Comparison of ENCODE assay signal across 1 fruit fly cellular context in genomic region chr3L:3338882-3339590, dm6.
TF ChIP-seq lines count a peak whose summit lies in the region.

No protein-coding gene starts in this region.

TF ChIP-seq in whole organism, embryonic, 481 proteins besides CTCF, POLR2A, EP300 and RAD21 (continued from another document):
- TF ChIP-seq wdn (GFP tag; IDR thresholded peaks at IDR 0.05; lab: Robert Waterston, UW) (no peak), tx (GFP tag; optimal IDR thresholded peaks at IDR 0.05; lab: Kevin White, UChicago) (no peak), Opbp (GFP tag; IDR thresholded peaks at IDR 0.05; lab: Robert Waterston, UW; ENCODE audit: partially characterized antibody) (no peak), Meics (GFP tag; optimal IDR thresholded peaks at IDR 0.05; lab: Kevin White, UChicago) (no peak), CG8290 (GFP tag; optimal IDR thresholded peaks at IDR 0.05; lab: Kevin White, UChicago) (no peak), CG8290 (tag; optimal IDR thresholded peaks at IDR 0.05; lab: Kevin White, UChicago) (no peak), Sox102F (GFP tag; optimal IDR thresholded peaks at IDR 0.05; lab: Kevin White, UChicago) (peak; percentile 9), CG3726 (GFP tag; IDR thresholded peaks at IDR 0.05; lab: Robert Waterston, UW) (no peak), fd64A (GFP tag; optimal IDR thresholded peaks at IDR 0.05; lab: Kevin White, UChicago) (no peak), MTF-1 (GFP tag; optimal IDR thresholded peaks at IDR 0.05; lab: Kevin White, UChicago; ENCODE audit: borderline replicate concordance) (no peak), CG8924 (tag; optimal IDR thresholded peaks at IDR 0.05; lab: Kevin White, UChicago) (no peak), Ets65A (GFP tag; lab: Kevin White, UChicago) (no peak), CG12942 (GFP tag; optimal IDR thresholded peaks at IDR 0.05; lab: Kevin White, UChicago) (no peak), CG9876 (GFP tag; optimal IDR thresholded peaks at IDR 0.05; lab: Kevin White, UChicago) (no peak), CG14710 (tag; optimal IDR thresholded peaks at IDR 0.05; lab: Kevin White, UChicago) (peak; percentile 28), seq (GFP tag; IDR thresholded peaks at IDR 0.05; lab: Robert Waterston, UW) (no peak), sens-2 (GFP tag; IDR thresholded peaks at IDR 0.05; lab: Robert Waterston, UW) (no peak), Bdp1 (GFP tag; optimal IDR thresholded peaks at IDR 0.05; lab: Kevin White, UChicago) (no peak), MBD-R2 (GFP tag; IDR thresholded peaks at IDR 0.05; lab: Robert Waterston, UW) (no peak), insv (GFP tag; optimal IDR thresholded peaks at IDR 0.05; lab: Kevin White, UChicago) (peak; percentile 97 to 99), CG31441 (GFP tag; IDR thresholded peaks at IDR 0.05; lab: Robert Waterston, UW) (peak; percentile 8; the same call in 1 of the 2 replicates), sna (GFP tag; IDR thresholded peaks at IDR 0.05; lab: Robert Waterston, UW; ENCODE audit: partially characterized antibody) (no peak), ham (GFP tag; IDR thresholded peaks at IDR 0.05; lab: Robert Waterston, UW) (no peak), az2 (GFP tag; optimal IDR thresholded peaks at IDR 0.05; lab: Kevin White, UChicago) (no peak), CG12744 (GFP tag; optimal IDR thresholded peaks at IDR 0.05; lab: Kevin White, UChicago) (no peak), CG31365 (tag; optimal IDR thresholded peaks at IDR 0.05; lab: Kevin White, UChicago) (no peak), CG13624 (GFP tag; optimal IDR thresholded peaks at IDR 0.05; lab: Kevin White, UChicago) (no peak), ro (GFP tag; IDR thresholded peaks at IDR 0.05; lab: Robert Waterston, UW) (no peak), fd96Cb (tag; optimal IDR thresholded peaks at IDR 0.05; lab: Kevin White, UChicago) (peak; percentile 2), scrt (GFP tag; optimal IDR thresholded peaks at IDR 0.05; lab: Kevin White, UChicago) (no peak), CG14014 (GFP tag; IDR thresholded peaks at IDR 0.05; lab: Robert Waterston, UW) (no peak), CG9727 (GFP tag; optimal IDR thresholded peaks at IDR 0.05; lab: Kevin White, UChicago) (peak; percentile 11), CG6654 (GFP tag; optimal IDR thresholded peaks at IDR 0.05; lab: Kevin White, UChicago) (peak; percentile 93), CG34224 (GFP tag; IDR thresholded peaks at IDR 0.05; lab: Robert Waterston, UW; ENCODE audit: partially characterized antibody) (no peak), CG11093 (GFP tag; IDR thresholded peaks at IDR 0.05; lab: Robert Waterston, UW) (no peak), Ets97D (GFP tag; optimal IDR thresholded peaks at IDR 0.05; lab: Kevin White, UChicago) (no peak), kay (GFP tag; optimal IDR thresholded peaks at IDR 0.05; lab: Kevin White, UChicago) (no peak), gce (GFP tag; IDR thresholded peaks at IDR 0.05; lab: Robert Waterston, UW) (no peak), oc (tag; optimal IDR thresholded peaks at IDR 0.05; lab: Kevin White, UChicago) (no peak), ranshi (GFP tag; IDR thresholded peaks at IDR 0.05; lab: Robert Waterston, UW) (no peak), lmd (GFP tag; IDR thresholded peaks at IDR 0.05; lab: Robert Waterston, UW) (no peak), Hand (GFP tag; optimal IDR thresholded peaks at IDR 0.05; lab: Kevin White, UChicago) (no peak), Pdp1 (GFP tag; optimal IDR thresholded peaks at IDR 0.05; lab: Kevin White, UChicago) (no peak), CG13775 (GFP tag; optimal IDR thresholded peaks at IDR 0.05; lab: Kevin White, UChicago) (no peak), CG10979 (tag; optimal IDR thresholded peaks at IDR 0.05; lab: Kevin White, UChicago) (peak; percentile 36), Blimp-1 (GFP tag; optimal IDR thresholded peaks at IDR 0.05; lab: Kevin White, UChicago) (peak; percentile 34), maf-S (GFP tag; optimal IDR thresholded peaks at IDR 0.05; lab: Kevin White, UChicago) (no peak), repo (GFP tag; optimal IDR thresholded peaks at IDR 0.05; lab: Kevin White, UChicago) (no peak), odd (GFP tag; optimal IDR thresholded peaks at IDR 0.05; lab: Kevin White, UChicago) (no peak), HLHmδ (GFP tag; optimal IDR thresholded peaks at IDR 0.05; lab: Kevin White, UChicago) (no peak), CoRest (tag; optimal IDR thresholded peaks at IDR 0.05; lab: Kevin White, UChicago) (no peak), cad (GFP tag; optimal IDR thresholded peaks at IDR 0.05; lab: Kevin White, UChicago) (peak; percentile 48), Sin3A (optimal IDR thresholded peaks at IDR 0.05; lab: Kevin White, UChicago) (no peak), lov (optimal IDR thresholded peaks at IDR 0.05; lab: Kevin White, UChicago) (no peak), lov (GFP tag; IDR thresholded peaks at IDR 0.05; lab: Robert Waterston, UW) (no peak), sens (GFP tag; lab: Kevin White, UChicago) (peak; percentile 71), H15 (GFP tag; IDR thresholded peaks at IDR 0.05; lab: Robert Waterston, UW) (no peak), CG17612 (GFP tag; IDR thresholded peaks at IDR 0.05; lab: Robert Waterston, UW) (no peak), CG34422 (GFP tag; IDR thresholded peaks at IDR 0.05; lab: Robert Waterston, UW) (no peak), CG5180 (GFP tag; optimal IDR thresholded peaks at IDR 0.05; lab: Kevin White, UChicago) (no peak), gem (tag; optimal IDR thresholded peaks at IDR 0.05; lab: Kevin White, UChicago) (peak; percentile 25), pho (GFP tag; optimal IDR thresholded peaks at IDR 0.05; lab: Kevin White, UChicago) (no peak), mam (GFP tag; optimal IDR thresholded peaks at IDR 0.05; lab: Kevin White, UChicago) (no peak), hth (optimal IDR thresholded peaks at IDR 0.05; lab: Kevin White, UChicago) (no peak), CG2199 (GFP tag; IDR thresholded peaks at IDR 0.05; lab: Robert Waterston, UW) (0 out of 3 replicates have a peak, but pooled peaks have one; percentile 41), CG9817 (tag; optimal IDR thresholded peaks at IDR 0.05; lab: Kevin White, UChicago) (no peak), lola (GFP tag; optimal IDR thresholded peaks at IDR 0.05; lab: Kevin White, UChicago) (peak in 1 of 3 experiments; percentile 13), knrl (GFP tag; IDR thresholded peaks at IDR 0.05; lab: Robert Waterston, UW; ENCODE audit: partially characterized antibody) (no peak), trem (tag; optimal IDR thresholded peaks at IDR 0.05; lab: Kevin White, UChicago) (no peak), CG5245 (GFP tag; optimal IDR thresholded peaks at IDR 0.05; lab: Kevin White, UChicago) (no peak), gfzf (GFP tag; optimal IDR thresholded peaks at IDR 0.05; lab: Kevin White, UChicago) (no peak), Hmx (GFP tag; optimal IDR thresholded peaks at IDR 0.05; lab: Kevin White, UChicago) (no peak), CG6689 (GFP tag; IDR thresholded peaks at IDR 0.05; lab: Robert Waterston, UW) (0 out of 2 replicates have a peak, but pooled peaks have one; percentile 18), NFAT (GFP tag; IDR thresholded peaks at IDR 0.05; lab: Robert Waterston, UW) (no peak), sob (GFP tag; IDR thresholded peaks at IDR 0.05; lab: Robert Waterston, UW) (no peak), CG4360 (GFP tag; IDR thresholded peaks at IDR 0.05; lab: Robert Waterston, UW) (peak; percentile 92), grau (tag; optimal IDR thresholded peaks at IDR 0.05; lab: Kevin White, UChicago) (peak; percentile 2), CG6254 (GFP tag; optimal IDR thresholded peaks at IDR 0.05; lab: Kevin White, UChicago) (peak; percentile 27), Lim3 (GFP tag; IDR thresholded peaks at IDR 0.05; lab: Robert Waterston, UW) (no peak), Trl (optimal IDR thresholded peaks at IDR 0.05; lab: Kevin White, UChicago) (no peak), Trl (GFP tag; optimal IDR thresholded peaks at IDR 0.05; lab: Kevin White, UChicago) (no peak), CG17328 (GFP tag; IDR thresholded peaks at IDR 0.05; lab: Robert Waterston, UW) (no peak), CG3407 (GFP tag; optimal IDR thresholded peaks at IDR 0.05; lab: Kevin White, UChicago) (no peak), Hr78 (GFP tag; optimal IDR thresholded peaks at IDR 0.05; lab: Kevin White, UChicago) (no peak), crol (GFP tag; IDR thresholded peaks at IDR 0.05; lab: Robert Waterston, UW) (no peak), stwl (tag; optimal IDR thresholded peaks at IDR 0.05; lab: Kevin White, UChicago) (no peak), CG7928 (GFP tag; optimal IDR thresholded peaks at IDR 0.05; lab: Kevin White, UChicago) (no peak)
